Worm (Caenorhabditis elegans): ENCODE results near the gene R05D8.7.

- TF ChIP-seq lin-39 (tag; optimal IDR thresholded peaks at IDR 0.05) (no peak), lsy-2 (tag; optimal IDR thresholded peaks at IDR 0.05) (no peak), mdl-1 (tag; optimal IDR thresholded peaks at IDR 0.05) (no peak), elt-1 (tag; optimal IDR thresholded peaks at IDR 0.05) (no peak), ama-1 (optimal IDR thresholded peaks at IDR 0.05) (no peak), lin-13 (GFP tag; optimal IDR thresholded peaks at IDR 0.05) (no peak), ztf-4 (tag; optimal IDR thresholded peaks at IDR 0.05) (no peak), elt-3 (tag; optimal IDR thresholded peaks at IDR 0.05) (no peak), egl-27 (tag; optimal IDR thresholded peaks at IDR 0.05) (no peak), unc-39 (tag; optimal IDR thresholded peaks at IDR 0.05) (no peak)
These were observed 24.8 kb downstream of the R05D8.7 start, which contains the start of gene srg-56 for ce11 chrV:2738174-2738573.
